Worm (Caenorhabditis elegans) whole organism, L4/young adult: ENCODE results near the gene znfx-1.

Experiments used
- W03F9.2 ChIP-seq: fragments of 150-350 bp; optimal IDR thresholded peaks from 2 replicates; lab custom pipeline; 2014; ENCODE audit warnings: missing biosample characterization, missing genetic modification characterization
- dao-5 ChIP-seq: sonication (generic microtip); optimal IDR thresholded peaks from 2 replicates; lab custom pipeline; 2016; ENCODE audit warnings: missing genotype, missing genetic modification characterization, moderate library complexity, missing compliant biosample characterization
- him-1 ChIP-seq: sonication (generic microtip); optimal IDR thresholded peaks from 2 replicates; lab custom pipeline; 2016; ENCODE audit warnings: missing genotype, missing genetic modification reagents, missing genetic modification characterization, missing compliant biosample characterization

DNA sequence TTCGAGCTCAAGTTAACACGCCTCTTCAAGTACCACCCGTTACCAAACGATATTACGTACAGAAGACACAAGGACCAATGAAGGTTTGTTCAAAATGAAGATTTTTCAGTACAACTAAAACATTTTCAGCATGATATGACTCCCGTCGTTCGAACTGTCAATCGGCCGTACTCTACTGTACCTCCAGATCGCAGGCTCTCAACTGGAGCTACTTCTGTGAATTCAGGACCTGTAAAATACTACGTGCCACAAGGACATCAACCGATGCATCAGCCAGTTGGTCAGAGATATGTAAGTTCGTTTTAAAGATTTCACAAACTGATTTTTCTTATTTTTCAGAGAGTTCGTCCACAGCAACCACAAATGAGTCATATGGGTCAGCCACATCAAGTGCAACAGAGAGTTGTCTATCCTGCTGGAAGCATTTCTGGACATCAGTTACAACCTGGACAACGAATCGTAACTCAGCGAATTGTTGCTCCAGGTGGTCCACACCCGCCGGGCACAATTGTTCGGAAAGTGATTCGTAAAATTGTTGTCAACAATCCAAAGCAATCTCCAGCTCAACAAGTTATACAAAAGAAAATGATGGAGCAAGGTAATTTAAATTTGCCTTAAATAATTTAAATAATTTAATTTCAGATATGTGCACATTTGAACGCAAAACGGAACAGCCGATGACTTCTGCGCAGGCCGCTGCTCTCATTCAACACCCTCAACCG lies 41.8 kb upstream of the znfx-1 start:
- TF ChIP-seq W03F9.2 (tag; lab: Kevin White, UChicago) (no peak), him-1 (no peak), dao-5 (tag; lab: Kevin White, UChicago) (no peak)
